Worm (Caenorhabditis elegans) whole organism, L1 larva: Measurements from ENCODE around the gene T22C8.3.

Experiments used
- C04F5.9 ChIP-seq: sonication (generic microtip); optimal IDR thresholded peaks from 2 replicates; lab custom pipeline; 2016; ENCODE audit warnings: missing genetic modification characterization, missing compliant biosample characterization
- F16B12.6 ChIP-seq: fragments of 150-350 bp; optimal IDR thresholded peaks from 2 replicates; lab custom pipeline; 2014; ENCODE audit warnings: missing biosample characterization, missing genetic modification characterization
- aha-1 ChIP-seq: fragments of 150-350 bp; optimal IDR thresholded peaks from 2 replicates; lab custom pipeline; 2014; ENCODE audit warnings: missing biosample characterization, missing genetic modification characterization
- alr-1 ChIP-seq: fragments of 200-800 bp; sonication (Bioruptor generic); optimal IDR thresholded peaks from 2 replicates; lab custom pipeline; 2018; ENCODE audit warnings: borderline replicate concordance, mild to moderate bottlenecking, missing genetic modification characterization, missing compliant biosample characterization
- blmp-1 ChIP-seq: fragments of 150-350 bp; optimal IDR thresholded peaks from 2 replicates; lab custom pipeline; 2014; ENCODE audit warnings: missing biosample characterization, missing genetic modification characterization
- ceh-8 ChIP-seq: fragments of 200-800 bp; sonication (Bioruptor generic); optimal IDR thresholded peaks from 2 replicates; lab custom pipeline; 2018; ENCODE audit warnings: mild to moderate bottlenecking, missing genetic modification characterization, moderate library complexity, missing compliant biosample characterization
- ces-1 ChIP-seq: fragments of 150-350 bp; optimal IDR thresholded peaks from 2 replicates; lab custom pipeline; 2014; ENCODE audit warnings: missing biosample characterization, missing genetic modification reagents, missing genetic modification characterization
- dpl-1 ChIP-seq, 3 experiments: fragments of 150-350 bp in 2 of 3; sonication (generic microtip) in 1 of 3; optimal IDR thresholded peaks; 2 replicates each; lab custom pipeline; 2014 to 2017; ENCODE audit warnings: missing biosample characterization in 3 of 3, missing genetic modification characterization in 3 of 3, missing genetic modification reagents in 3 of 3
- dsc-1 ChIP-seq: sonication (generic microtip); optimal IDR thresholded peaks from 2 replicates; lab custom pipeline; 2016; ENCODE audit warnings: mild to moderate bottlenecking, missing genetic modification characterization, missing compliant biosample characterization
- efl-1 ChIP-seq, 4 experiments: fragments of 150-350 bp; optimal IDR thresholded peaks in 3 of 4; peaks in 1 of 4; 1 replicate in 1 of 4; 2 replicates in 3 of 4; lab custom pipeline; 2014; ENCODE audit warnings: missing biosample characterization in 2 of 4, missing genetic modification characterization in 2 of 4, missing genetic modification reagents in 2 of 4
- efl-3 ChIP-seq: fragments of 200-800 bp; sonication (Bioruptor generic); optimal IDR thresholded peaks from 2 replicates; lab custom pipeline; 2018; ENCODE audit warnings: mild to moderate bottlenecking, missing genetic modification characterization, missing compliant biosample characterization
- fkh-10 ChIP-seq: sonication (generic microtip); optimal IDR thresholded peaks from 2 replicates; lab custom pipeline; 2017; ENCODE audit warnings: missing biosample characterization, missing genetic modification reagents, missing genetic modification characterization
- fkh-4 ChIP-seq: sonication (generic microtip); optimal IDR thresholded peaks from 2 replicates; lab custom pipeline; 2016; ENCODE audit warnings: missing compliant biosample characterization, missing genetic modification characterization, borderline replicate concordance
- grh-1 ChIP-seq: fragments of 200-800 bp; sonication (Bioruptor generic); IDR thresholded peaks from 2 replicates; pipeline ENCODE4 v1.3.6; 2022; ENCODE audit warnings: missing genetic modification reagents, missing genetic modification characterization, missing compliant biosample characterization
- hlh-4 ChIP-seq: sonication (generic microtip); optimal IDR thresholded peaks from 2 replicates; lab custom pipeline; 2016; ENCODE audit warnings: mild to moderate bottlenecking, missing genetic modification characterization, missing compliant biosample characterization
- hpl-2 ChIP-seq: fragments of 150-350 bp; optimal IDR thresholded peaks from 2 replicates; lab custom pipeline; 2014; ENCODE audit warnings: missing biosample characterization, missing genetic modification reagents, missing genetic modification characterization
- jun-1 ChIP-seq: fragments of 150-350 bp; optimal IDR thresholded peaks from 2 replicates; lab custom pipeline; 2014; ENCODE audit warnings: missing biosample characterization, missing genetic modification reagents, missing genetic modification characterization
- lin-14 ChIP-seq: fragments of 200-800 bp; sonication (Bioruptor generic); optimal IDR thresholded peaks from 2 replicates; lab custom pipeline; 2018; ENCODE audit warnings: mild to moderate bottlenecking, missing genetic modification characterization, moderate library complexity, missing compliant biosample characterization
- lin-35 ChIP-seq, 2 experiments: fragments of 150-350 bp; optimal IDR thresholded peaks; 2 replicates each; lab custom pipeline; 2014; ENCODE audit warnings: missing biosample characterization in 2 of 2, missing genetic modification characterization in 2 of 2, missing genetic modification reagents in 2 of 2
- mep-1 ChIP-seq: fragments of 150-350 bp; optimal IDR thresholded peaks from 2 replicates; lab custom pipeline; 2014; ENCODE audit warnings: missing biosample characterization, missing genetic modification characterization
- nhr-12 ChIP-seq: sonication (generic microtip); optimal IDR thresholded peaks from 2 replicates; lab custom pipeline; 2017; ENCODE audit warnings: missing biosample characterization, missing genetic modification characterization
- nhr-20 ChIP-seq: sonication (generic microtip); optimal IDR thresholded peaks from 2 replicates; lab custom pipeline; 2016; ENCODE audit warnings: mild to moderate bottlenecking, missing genetic modification characterization, missing compliant biosample characterization
- nhr-237 ChIP-seq: fragments of 150-350 bp; optimal IDR thresholded peaks from 2 replicates; lab custom pipeline; 2014; ENCODE audit warnings: missing biosample characterization, missing genetic modification characterization
- nhr-28 ChIP-seq: fragments of 150-350 bp; optimal IDR thresholded peaks from 2 replicates; lab custom pipeline; 2014; ENCODE audit warnings: missing biosample characterization, missing genetic modification characterization
- nhr-71 ChIP-seq: sonication (generic microtip); optimal IDR thresholded peaks from 2 replicates; lab custom pipeline; 2016; ENCODE audit warnings: mild to moderate bottlenecking, missing genetic modification characterization, moderate library complexity, missing compliant biosample characterization
- nhr-77 ChIP-seq: fragments of 150-350 bp; optimal IDR thresholded peaks from 2 replicates; lab custom pipeline; 2014; ENCODE audit warnings: missing biosample characterization, missing genetic modification characterization
- nhr-85 ChIP-seq: sonication (generic microtip); peaks from one replicate; lab custom pipeline; 2016; ENCODE audit warnings: missing genetic modification characterization, inconsistent platforms, missing compliant biosample characterization
- pag-3 ChIP-seq: sonication (generic microtip); optimal IDR thresholded peaks from 2 replicates; lab custom pipeline; 2017; ENCODE audit warnings: missing genetic modification characterization, mild to moderate bottlenecking, missing compliant biosample characterization, antibody characterized with exemption, borderline replicate concordance; ENCODE audit not compliant: insufficient read depth
- skn-1 ChIP-seq: fragments of 150-350 bp; optimal IDR thresholded peaks from 2 replicates; lab custom pipeline; 2014; ENCODE audit warnings: missing biosample characterization, missing genetic modification characterization
- sox-4 ChIP-seq: sonication (generic microtip); optimal IDR thresholded peaks from 2 replicates; lab custom pipeline; 2016; ENCODE audit warnings: missing genetic modification characterization, missing compliant biosample characterization
- sptf-1 ChIP-seq: fragments of 150-350 bp; optimal IDR thresholded peaks from 2 replicates; lab custom pipeline; 2014; ENCODE audit warnings: missing biosample characterization, missing genetic modification characterization
- swsn-7 ChIP-seq: sonication (generic microtip); optimal IDR thresholded peaks from 2 replicates; lab custom pipeline; 2016; ENCODE audit warnings: missing genetic modification characterization, missing compliant biosample characterization
- tbx-2 ChIP-seq: sonication (generic microtip); optimal IDR thresholded peaks from 2 replicates; lab custom pipeline; 2016; ENCODE audit warnings: missing genetic modification characterization, missing compliant biosample characterization
- unc-130 ChIP-seq: fragments of 150-350 bp; optimal IDR thresholded peaks from 2 replicates; lab custom pipeline; 2017; ENCODE audit warnings: missing biosample characterization, missing genetic modification characterization, inconsistent platforms
- unc-62 ChIP-seq: fragments of 150-350 bp; optimal IDR thresholded peaks from 2 replicates; lab custom pipeline; 2014; ENCODE audit warnings: missing biosample characterization, missing genetic modification reagents, missing genetic modification characterization
- unc-86 ChIP-seq: sonication (generic microtip); optimal IDR thresholded peaks from 2 replicates; lab custom pipeline; 2016; ENCODE audit warnings: missing genetic modification characterization, missing compliant biosample characterization
- vab-15 ChIP-seq: sonication (generic microtip); optimal IDR thresholded peaks from 2 replicates; lab custom pipeline; 2017; ENCODE audit warnings: missing genotype, mild to moderate bottlenecking, missing genetic modification characterization, missing compliant biosample characterization
- xbp-1 ChIP-seq: sonication (generic microtip); optimal IDR thresholded peaks from 2 replicates; lab custom pipeline; 2016; ENCODE audit warnings: missing genetic modification characterization, missing compliant biosample characterization

Gene T22C8.3

DNA sequence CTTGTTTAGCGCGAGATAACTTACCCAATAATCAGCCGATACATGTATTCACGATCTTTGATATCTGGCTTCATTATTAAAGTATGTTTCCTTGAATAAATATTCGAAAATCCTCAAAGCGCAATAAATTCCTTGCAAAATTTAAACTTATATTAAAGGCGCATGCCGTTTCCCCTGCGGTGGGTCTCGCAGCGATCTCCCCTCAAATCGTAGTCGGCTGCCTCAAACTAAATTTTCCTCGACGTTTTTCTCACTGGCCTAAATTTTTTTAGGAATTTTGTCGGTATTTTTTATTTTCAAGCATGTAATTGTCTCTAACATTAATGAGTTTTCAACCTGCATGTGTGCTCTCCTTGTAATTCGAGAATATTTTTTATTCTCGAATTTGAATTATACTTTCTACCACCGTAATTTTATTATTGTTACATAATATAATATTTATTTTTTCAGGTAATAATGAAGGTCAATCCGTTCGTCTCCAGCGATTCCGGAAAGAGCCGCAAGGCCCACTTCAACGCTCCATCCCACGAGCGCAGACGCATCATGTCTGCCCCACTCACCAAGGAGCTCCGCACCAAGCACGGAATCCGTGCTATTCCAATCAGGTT is 19.3 kb downstream of the T22C8.3 start, which contains the start of the genes cpf-1 and rpl-26 (continued):
- TF ChIP-seq nhr-20 (tag; lab: Kevin White, UChicago), result peak; percentile 71
- peak; percentile 26 for TF ChIP-seq unc-86
- peak; percentile 70 to 81 for TF ChIP-seq lin-35 (GFP tag; optimal IDR thresholded peaks at IDR 0.05; lab: Kevin White, UChicago)

DNA sequence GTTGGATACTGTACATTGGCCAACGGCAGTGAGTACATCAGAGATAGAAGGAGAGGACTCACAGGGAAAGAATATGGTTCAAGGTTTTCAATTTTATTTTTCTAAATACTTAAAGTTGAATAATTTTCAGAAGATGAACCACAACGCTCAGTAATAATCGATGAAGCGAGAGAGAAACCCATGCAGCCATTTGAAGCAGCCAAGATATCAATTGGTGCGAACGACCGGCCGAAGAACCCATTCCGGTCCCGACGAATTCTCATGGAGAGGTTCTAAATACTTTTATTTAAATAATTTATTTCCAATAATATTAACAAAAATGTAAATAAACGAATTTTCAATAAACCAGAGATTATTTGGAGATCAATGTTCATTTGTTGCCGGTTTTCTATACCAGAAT is 21.6 kb downstream of the T22C8.3 start, which contains the start of gene pigg-1:
pigg-1 (minus strand) TSS at position 101 of the 400 bp plus-strand sequence.
- no peak for TF ChIP-seq unc-130 (tag; lab: Kevin White, UChicago)
- TF ChIP-seq jun-1 (tag; lab: Kevin White, UChicago), result no peak
- TF ChIP-seq swsn-7 (tag; lab: Kevin White, UChicago), result no peak
- no peak for TF ChIP-seq nhr-237 (tag; lab: Kevin White, UChicago)
- no peak for TF ChIP-seq nhr-77 (tag; lab: Kevin White, UChicago)
- TF ChIP-seq nhr-85 (tag; lab: Kevin White, UChicago), result no peak
- no peak for TF ChIP-seq efl-3 (GFP tag; lab: Kevin White, UChicago)
- no peak for TF ChIP-seq dpl-1 (GFP tag; optimal IDR thresholded peaks at IDR 0.05; lab: Kevin White, UChicago)

DNA sequence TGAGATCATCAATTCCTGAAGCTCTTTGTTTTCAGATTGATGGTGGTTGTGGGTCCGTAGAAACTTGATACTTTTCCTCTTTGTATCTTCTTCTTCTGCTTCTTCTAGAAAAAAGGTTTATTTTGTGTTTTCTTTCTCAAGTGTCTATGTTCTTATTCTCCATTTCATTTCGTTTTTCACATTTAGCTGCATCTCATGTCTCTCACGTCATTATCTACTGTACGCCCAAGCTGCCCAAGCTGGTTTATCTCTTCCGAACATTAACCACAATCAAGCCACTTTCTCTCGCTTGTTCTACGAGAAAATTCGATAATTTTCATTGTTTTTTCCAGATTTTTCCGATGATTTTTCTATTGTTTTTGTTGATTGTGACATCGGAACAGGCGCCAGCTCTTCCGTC is 22.6 kb downstream of the T22C8.3 start, which contains the start of gene F28C6.5:
F28C6.5 (plus strand) TSS at position 301 of the 400 bp plus-strand sequence.
- TF ChIP-seq blmp-1 (tag; lab: Kevin White, UChicago), result peak; percentile 26
- no peak for TF ChIP-seq skn-1 (tag; lab: Kevin White, UChicago)

DNA sequence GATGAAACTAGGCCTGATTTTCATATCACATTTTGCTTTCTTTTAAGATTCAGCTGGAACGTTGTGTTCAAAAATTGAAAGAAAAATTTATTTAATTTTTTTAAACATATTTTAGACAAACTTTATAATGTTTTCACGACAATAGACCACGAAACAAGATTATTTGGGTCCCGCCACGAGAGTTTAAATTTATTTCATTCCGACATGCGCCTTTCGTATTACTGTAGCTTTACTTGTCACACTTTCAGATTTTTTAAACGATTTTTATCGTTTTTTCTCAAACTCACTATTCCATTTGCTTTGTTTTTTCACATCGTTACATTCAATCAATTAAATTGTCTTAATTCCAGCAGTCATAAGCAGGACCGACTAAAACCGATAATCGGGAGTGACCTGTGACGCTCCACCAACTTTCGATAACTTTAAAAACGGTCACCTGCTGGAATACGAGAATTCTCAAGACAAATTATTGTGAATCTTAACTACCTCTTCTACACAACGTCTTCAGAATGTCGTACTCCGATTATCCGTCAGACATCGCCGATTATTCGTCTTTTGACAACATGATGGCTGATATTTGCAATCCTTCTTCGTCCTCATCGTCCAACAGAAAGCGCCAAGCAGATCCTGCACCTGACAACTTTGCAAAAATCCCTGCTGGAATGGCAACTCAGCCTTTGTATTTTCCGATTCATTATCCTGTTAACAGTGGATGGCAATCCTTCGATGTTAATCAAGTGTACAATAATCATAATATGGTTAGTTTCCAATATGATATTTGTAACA is 27.8 kb downstream of the T22C8.3 start, which contains the start of gene aptf-3:
aptf-3 (plus strand) TSS at position 351 of the 786 bp plus-strand sequence.
- no peak for TF ChIP-seq unc-130 (tag; lab: Kevin White, UChicago)
- TF ChIP-seq tbx-2 (tag; lab: Kevin White, UChicago), result no peak
- TF ChIP-seq xbp-1 (tag; lab: Kevin White, UChicago), result no peak
- no peak for TF ChIP-seq fkh-10 (GFP tag; lab: Kevin White, UChicago)
- no peak for TF ChIP-seq sptf-1 (tag; lab: Kevin White, UChicago)
- TF ChIP-seq grh-1 (GFP tag; lab: Robert Waterston, UW), result no peak
- TF ChIP-seq nhr-71 (tag; lab: Kevin White, UChicago), result no peak
- TF ChIP-seq aha-1 (tag; lab: Kevin White, UChicago), result no peak

DNA sequence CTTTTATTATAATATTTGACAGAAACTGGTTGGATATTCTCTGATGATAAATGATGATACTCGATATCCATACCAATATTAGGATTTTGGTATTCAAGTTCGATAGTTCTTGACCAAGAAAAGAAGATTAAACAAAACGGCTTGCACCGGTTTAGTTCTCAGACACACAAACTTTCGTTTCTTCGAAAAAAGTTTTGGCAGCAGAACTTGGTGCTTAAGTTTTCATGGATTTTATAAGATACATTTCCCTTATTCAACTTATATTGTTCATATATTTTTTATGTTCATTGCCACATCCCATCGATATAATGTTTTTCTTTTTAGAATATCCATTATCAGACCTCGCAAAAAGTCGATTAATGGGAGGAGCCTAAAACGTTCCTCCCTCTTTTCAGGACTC is 31.1 kb downstream of the T22C8.3 start, which contains the start of gene aptf-4:
aptf-4 (plus strand) TSS at position 301 of the 400 bp plus-strand sequence.
- TF ChIP-seq nhr-20 (tag; lab: Kevin White, UChicago), result no peak
- no peak for TF ChIP-seq hlh-4 (tag; lab: Kevin White, UChicago)
- no peak for TF ChIP-seq dpl-1 (GFP tag; optimal IDR thresholded peaks at IDR 0.05; lab: Kevin White, UChicago)
- no peak for TF ChIP-seq fkh-4 (tag; lab: Kevin White, UChicago)
- TF ChIP-seq dsc-1 (tag; lab: Kevin White, UChicago), result no peak
- no peak for TF ChIP-seq F16B12.6 (tag; lab: Kevin White, UChicago)
- no peak for TF ChIP-seq ces-1 (GFP tag; lab: Kevin White, UChicago)
- no peak for TF ChIP-seq vab-15

DNA sequence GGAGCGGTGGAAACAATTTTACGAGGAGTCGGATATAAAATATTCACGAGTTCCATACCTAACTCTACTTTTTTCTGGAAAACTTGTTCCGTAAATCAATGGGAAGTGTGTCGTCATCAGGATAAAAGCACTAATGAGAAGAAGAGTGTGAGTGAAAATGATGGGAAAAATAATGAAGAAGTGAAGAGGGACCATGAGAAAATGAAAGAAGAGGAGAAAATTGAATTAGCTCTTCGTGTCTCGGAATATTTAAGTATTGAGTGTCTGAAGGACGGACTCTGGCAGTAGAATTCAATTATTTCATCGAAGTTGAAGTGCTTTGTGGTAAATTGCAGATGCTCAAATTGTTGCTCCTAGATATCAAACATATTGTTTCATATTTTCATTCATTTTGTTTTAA is 32.6 kb downstream of the T22C8.3 start:
- no peak for TF ChIP-seq unc-62
- no peak for TF ChIP-seq mep-1
- peak; percentile 88 for TF ChIP-seq lin-14 (GFP tag; lab: Kevin White, UChicago)
- TF ChIP-seq aha-1 (tag; lab: Kevin White, UChicago), result no peak
- TF ChIP-seq nhr-28, result no peak
- TF ChIP-seq C04F5.9 (tag; lab: Kevin White, UChicago), result no peak
- TF ChIP-seq dpl-1 (GFP tag; optimal IDR thresholded peaks at IDR 0.05; lab: Kevin White, UChicago), result no peak
- TF ChIP-seq sox-4 (tag; lab: Kevin White, UChicago), result no peak
- no peak for TF ChIP-seq nhr-20 (tag; lab: Kevin White, UChicago)
- TF ChIP-seq unc-130 (tag; lab: Kevin White, UChicago), result no peak
- no peak for TF ChIP-seq hpl-2 (GFP tag; lab: Kevin White, UChicago)
- TF ChIP-seq nhr-71 (tag; lab: Kevin White, UChicago), result peak; percentile 57
- TF ChIP-seq nhr-12 (tag; lab: Kevin White, UChicago), result no peak
- TF ChIP-seq ceh-8 (GFP tag; lab: Kevin White, UChicago), result peak; percentile 77
- TF ChIP-seq pag-3 (tag; lab: Kevin White, UChicago), result no peak
- TF ChIP-seq efl-1 (optimal IDR thresholded peaks at IDR 0.05; lab: Kevin White, UChicago), result no peak
- TF ChIP-seq efl-1 (GFP tag; optimal IDR thresholded peaks at IDR 0.05 in 1 of 2; lab: Kevin White, UChicago), result no peak
- TF ChIP-seq skn-1 (tag; lab: Kevin White, UChicago), result no peak
- no peak for TF ChIP-seq alr-1
- TF ChIP-seq vab-15, result no peak
- TF ChIP-seq sptf-1 (tag; lab: Kevin White, UChicago), result no peak
